Fruit fly (Drosophila melanogaster): Measurements from ENCODE around the gene CG8925.
A peak's percentile ranks its signal among the peaks of the same experiment; 100 is the strongest.
"Not testable (repeated sequence)": the region's sequence is repeated elsewhere in the genome, so short reads cannot be mapped to it uniquely, and the experiment has no call there.

CG8925 gene

DNA sequence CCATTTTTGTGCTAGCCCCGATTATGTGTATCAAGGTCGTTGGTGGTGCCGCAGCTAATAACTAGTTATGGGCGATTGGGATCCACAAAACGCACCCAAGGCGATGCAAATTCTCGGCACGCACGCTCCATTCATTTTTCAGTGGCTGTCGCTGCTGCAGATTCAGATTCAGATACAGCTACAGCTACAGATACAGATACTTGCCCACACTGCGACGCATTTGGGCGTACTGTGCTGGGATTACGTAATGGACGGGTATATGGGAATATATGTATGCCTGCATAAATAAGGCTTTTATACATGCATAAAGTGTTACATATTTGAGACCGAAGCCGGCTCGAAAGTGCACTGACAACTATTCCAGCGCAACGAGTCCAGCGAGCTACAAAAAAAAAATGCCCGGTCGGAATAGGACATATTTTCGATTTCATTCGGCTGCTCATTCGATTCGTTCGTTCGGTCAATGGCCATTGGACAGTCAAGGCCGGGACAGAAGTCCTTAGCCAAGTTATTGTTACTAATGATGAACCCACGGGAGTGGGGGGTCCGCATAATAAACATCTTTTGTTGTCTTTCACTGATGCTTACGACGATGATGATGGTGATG lies 10.6 kb downstream of the CG8925 start:
- no peak for TF ChIP-seq noc (tag; optimal IDR thresholded peaks at IDR 0.05)

DNA sequence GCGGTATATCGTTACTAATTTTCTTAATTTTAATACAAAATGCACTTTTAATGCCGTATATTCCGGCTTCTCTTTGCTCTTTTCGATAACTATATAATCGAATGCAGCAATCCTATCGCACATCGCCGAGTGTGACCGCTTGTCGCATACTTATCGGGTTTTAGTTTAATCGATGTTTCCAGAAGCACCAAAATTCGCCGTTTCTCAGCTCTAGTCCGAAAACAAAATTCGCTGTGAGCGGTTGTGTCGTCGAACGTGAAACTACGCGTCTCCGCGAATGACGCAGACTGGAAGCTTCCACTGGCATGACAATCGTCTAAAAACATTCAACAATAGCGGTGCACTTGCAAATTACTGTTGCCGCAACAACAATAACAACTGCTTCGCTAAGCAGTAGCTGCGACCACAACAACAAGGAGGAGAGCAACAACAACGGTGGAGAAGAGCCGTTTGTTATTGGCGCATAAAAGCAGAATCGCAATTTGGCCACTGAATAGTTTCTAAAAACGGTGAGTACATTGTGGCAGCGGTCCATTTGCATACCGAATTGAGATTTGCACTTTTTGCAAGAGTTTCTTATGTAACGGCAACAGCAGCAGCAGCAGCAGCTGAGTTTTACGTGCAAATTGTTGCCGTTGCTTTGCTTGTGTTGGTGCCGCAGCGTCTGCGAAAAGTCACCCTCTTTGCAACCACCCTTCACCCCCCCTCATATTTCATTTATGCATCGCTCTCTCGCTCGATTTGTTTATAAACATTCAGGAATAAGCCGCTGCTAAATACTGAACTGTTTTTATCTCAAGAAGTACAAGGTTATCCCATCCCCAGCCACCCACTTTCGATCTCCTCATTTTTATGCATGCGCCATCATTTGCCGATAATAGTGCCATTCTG lies 15.2 kb downstream of the CG8925 start, which contains the start of gene sra:
sra (plus strand) TSS at position 209 of the 891 bp plus-strand sequence.
- TF ChIP-seq noc (tag; optimal IDR thresholded peaks at IDR 0.05), result no peak

DNA sequence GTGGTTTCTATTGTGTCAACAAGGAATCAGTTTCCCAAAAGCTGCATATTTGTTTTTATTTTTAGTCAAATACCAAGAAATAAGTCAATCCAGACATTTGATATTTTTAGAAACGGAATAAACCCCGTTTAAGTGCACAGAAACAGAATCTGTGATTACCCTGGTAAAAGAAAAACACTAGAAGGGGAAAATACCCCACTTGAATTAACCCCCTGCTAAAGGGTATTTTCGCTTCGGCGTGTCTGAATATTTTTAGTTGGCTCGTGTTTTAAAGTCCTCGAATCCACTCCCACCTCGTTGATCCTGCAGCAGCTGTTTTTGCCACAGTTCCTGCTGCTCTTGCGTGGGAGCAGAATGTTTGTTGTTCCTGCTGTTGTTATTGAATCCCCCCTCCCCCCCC lies 15.9 kb downstream of the CG8925 start:
- TF ChIP-seq noc (tag; optimal IDR thresholded peaks at IDR 0.05), result no peak

DNA sequence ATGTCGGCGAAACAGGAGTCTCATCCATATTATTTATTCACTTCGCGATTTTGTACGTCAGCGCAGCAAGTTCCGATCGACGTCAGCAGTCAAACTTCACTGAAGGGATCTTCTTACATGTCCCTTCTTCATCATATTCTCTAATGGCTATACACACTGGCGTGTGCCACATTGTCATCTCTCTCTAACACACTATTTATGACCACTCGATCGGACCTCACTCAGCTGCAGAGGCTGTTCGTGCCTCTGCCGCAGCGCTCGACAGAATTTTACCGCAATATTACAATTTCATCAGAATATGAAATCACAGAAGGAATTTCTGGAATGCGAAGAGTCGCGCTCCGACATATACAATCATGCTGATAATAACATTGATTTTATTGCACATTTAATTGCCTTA lies 17.7 kb downstream of the CG8925 start, which contains the start of gene Bin1:
Bin1 (minus strand) TSS at position 101 of the 400 bp plus-strand sequence.
- not testable (repeated sequence) for TF ChIP-seq noc (tag; optimal IDR thresholded peaks at IDR 0.05)

DNA sequence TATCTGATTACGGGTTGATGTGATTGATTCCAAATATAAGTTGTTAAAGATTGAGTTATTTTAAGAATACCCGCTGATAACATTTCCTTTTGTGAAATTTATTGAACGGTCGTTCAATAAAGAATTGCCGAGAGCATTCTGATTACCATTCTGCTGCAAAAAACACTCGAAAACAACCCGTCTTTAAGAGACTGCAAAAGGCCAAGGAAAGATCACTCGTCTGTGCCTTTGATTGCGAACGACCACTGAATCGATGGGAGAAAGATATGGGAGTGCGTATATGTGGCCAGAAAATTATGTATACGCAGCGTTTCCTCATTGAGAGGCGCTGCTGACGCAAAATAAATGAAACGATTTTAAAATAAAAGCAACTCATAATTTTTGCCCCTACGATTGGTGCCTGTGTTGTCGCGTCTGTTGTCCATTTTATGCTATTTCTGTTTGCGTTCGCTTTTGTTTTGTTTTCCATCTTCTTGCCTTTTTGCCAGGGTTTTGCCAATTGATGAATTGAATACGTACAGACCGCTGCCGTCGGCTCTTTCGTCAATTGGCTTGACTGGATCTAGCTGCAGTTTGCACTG lies 18.5 kb downstream of the CG8925 start:
- no peak for TF ChIP-seq noc (tag; optimal IDR thresholded peaks at IDR 0.05)

DNA sequence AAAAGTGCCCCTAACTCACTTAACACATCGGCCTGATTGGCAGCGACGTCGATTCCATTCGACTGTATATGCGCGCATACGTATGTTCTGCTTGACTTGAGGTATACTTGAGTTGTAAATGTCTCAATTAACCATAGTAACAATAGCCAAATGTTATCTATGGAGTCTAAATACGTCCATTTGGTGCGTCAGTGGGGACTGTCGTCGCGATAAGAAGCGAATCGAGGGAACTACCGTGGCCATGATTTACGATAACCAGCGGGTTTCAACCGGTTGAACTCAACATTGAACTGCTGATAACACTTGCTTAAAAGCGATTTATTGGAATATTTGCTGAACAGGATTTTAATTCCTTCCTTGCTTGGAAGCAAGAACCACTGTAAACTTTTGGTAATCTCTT lies 19.0 kb downstream of the CG8925 start:
- TF ChIP-seq noc (tag; optimal IDR thresholded peaks at IDR 0.05), result no peak

DNA sequence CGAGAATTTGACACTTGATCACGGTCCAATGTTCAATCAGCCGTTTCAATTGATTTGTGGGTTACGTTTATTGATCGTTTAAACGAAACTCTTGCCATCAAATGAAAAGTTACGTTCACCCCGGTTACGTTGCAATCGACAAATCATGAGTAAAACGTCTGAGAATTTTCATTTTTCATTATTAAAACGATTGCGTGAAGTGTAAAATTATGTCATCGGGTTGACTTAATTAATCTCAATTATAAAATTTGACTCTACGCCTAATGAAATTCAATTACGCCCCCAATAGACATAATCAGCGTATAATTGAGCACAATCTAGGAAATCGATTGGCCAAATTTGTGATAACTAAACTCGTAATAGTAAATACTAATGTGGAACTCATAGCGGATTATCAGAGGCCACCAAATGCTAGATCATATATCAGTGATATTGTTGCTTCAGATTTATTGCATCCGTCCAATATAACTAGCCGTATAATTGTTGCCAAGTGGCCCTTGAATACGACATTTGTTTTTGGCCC lies 28.8 kb downstream of the CG8925 start:
- peak; percentile 8 for TF ChIP-seq noc (tag; optimal IDR thresholded peaks at IDR 0.05)

DNA sequence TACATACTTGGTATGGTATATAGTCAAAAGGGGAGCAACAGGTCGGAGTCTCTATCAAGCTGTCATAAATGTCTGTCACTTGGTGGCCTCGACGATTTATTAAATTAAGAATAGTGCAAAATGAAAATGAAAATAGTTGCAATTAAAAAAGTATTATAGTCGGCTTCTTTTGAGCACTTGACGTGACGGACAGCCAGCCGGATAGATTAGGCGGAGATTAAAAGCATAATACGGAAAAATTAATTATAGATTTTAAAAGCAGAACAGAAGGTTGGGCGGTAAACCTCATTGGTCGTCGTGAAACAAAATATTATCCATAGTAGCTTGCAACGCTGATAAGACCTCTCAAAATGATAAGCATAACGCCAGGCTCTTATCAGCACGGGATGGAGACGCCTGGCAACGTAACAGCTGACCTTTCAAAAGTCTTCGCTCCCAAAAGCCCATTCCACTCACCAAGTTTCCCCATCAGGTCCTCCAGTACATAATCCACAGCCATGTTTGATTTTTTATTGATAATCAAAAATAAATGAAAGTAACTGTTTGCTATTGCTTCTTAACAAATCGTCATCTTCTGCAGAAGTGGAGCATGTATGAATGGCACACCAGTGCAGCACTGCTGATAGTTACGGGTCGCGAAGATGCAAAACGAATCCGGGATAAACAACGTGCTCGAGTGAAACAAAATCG lies 30.7 kb downstream of the CG8925 start:
- peak; percentile 70 for TF ChIP-seq noc (tag; optimal IDR thresholded peaks at IDR 0.05)

DNA sequence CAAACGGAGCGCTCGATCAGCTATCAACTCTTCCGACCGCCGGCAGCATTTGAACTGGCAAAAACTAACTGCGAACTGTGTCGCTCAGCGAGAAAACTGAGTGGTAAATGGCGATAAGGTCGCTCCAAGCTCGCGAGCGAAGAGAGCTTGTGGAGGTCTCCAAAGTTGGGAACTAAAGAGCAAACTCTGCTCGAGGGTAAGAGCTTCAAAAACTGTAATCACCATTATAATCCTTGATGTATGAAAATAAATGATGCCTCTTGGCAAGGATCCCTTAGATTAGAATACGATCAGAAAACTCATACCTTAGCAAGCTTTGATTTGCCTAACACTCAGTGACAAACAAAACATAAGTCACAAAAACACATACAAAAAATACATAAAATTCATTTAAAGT lies 31.2 kb downstream of the CG8925 start, which contains the start of the genes CG6126 and CG31287:
CG6126 (minus strand) TSS at position 59 of the 397 bp plus-strand sequence.
CG31287 (plus strand) TSS at position 347 of the 397 bp plus-strand sequence.
- no peak for TF ChIP-seq noc (tag; optimal IDR thresholded peaks at IDR 0.05)

DNA sequence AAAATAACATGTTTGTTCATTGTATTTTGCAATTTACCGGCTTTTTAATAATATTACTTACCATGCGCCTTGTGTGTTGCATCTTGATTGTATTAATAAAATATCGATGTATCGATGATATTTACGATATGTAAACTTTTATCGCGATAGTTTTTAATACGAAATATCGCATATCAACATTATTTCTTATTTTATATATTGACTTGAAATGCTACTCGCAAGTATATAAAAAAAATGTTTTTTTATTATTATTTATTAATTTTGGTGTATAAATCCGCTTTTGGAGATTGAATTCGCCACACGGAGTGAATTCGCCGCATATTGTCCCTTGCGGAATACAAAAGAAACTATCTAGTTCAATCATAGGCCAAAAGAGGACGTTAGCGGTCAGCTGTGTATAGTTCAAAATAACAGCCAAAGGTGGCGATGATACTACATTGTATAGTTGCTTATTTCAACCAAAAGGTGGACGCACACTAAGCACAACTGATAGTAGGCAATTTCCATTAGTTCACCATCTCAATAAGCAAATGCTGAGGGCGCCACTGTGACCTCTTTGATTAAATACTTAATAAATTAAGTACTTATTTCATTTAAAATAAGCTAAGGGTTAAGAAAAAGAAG lies 33.5 kb downstream of the CG8925 start, which contains the start of gene mtSSB:
mtSSB (minus strand) TSS at position 96 of the 624 bp plus-strand sequence.
- TF ChIP-seq noc (tag; optimal IDR thresholded peaks at IDR 0.05), result peak; percentile 21

DNA sequence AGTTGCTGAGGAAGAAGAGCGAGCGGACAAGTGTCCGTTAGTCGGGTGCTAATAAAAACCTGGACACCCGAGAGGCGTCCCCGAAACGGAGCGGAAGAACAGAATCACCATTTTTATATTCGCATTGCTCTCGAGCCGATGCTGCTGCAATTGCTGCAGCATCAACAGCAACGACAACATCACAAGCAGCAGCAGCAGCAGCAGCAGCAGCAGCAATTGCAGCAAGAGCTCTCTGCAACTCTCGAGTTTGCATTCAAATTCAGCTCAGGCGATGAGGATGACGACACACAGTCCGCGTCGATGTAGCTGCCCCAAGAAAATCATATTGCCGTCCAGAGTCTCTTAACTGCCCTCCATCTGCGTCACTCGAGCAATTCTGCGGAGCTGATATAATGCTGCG lies 34.4 kb downstream of the CG8925 start:
- TF ChIP-seq noc (tag; optimal IDR thresholded peaks at IDR 0.05), result no peak

DNA sequence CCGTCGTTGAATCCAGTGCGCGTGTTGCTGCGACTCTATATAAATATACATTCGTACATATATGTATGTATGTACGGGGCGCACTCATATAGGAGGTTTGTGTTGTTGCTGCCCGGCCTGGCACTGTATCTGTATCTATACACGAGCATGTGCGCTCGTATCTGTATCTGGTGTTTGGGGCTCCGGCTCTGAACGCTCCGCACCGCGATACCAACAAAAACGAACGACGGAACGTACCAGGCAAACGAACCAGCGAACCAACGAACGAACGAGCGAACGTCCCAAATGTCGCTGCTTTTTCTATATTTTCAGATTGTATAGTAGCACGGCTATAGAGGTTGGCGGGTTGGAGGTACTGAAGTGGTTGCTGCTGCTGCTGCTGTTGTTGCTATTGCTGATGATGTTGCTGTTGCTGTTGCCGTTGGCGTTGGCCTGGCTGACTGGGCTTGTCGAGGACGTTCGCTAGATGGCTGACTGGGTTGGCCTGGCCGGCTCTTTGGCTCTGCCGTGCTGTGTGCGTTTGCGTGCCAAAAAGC lies 35.4 kb downstream of the CG8925 start:
- peak; percentile 35 for TF ChIP-seq noc (tag; optimal IDR thresholded peaks at IDR 0.05)

DNA sequence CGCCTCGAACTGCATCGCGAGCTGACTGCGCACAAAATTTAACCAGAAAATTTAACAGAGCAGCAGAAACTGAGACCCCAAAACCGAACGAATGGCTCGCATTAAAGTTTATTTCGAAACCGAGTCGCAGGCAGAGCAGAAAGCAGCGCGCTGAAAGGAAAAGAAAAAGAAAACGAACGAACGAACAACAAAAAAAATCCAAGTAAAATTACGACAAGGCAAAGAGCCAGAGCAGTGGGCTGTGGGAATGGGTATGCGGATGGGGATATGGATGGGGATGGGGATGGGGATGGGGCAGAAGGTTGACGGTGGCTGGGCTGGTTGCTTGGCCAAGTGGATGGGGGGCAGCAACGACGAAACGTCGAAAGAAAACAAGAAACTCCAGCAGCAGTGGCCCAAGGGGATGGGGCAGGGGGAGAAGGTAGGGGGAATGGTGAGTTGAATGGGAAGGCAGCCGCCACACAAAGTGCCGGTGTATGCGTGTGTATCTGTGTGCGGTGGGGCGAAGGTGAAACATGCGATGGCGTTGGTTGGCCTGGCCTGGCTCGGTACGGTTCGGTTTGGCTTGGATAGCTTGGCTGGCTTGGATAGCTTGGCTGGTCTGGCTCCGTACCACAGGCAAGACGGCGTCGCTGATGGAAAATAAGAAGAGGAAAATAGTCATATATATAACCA lies 36.5 kb downstream of the CG8925 start:
- TF ChIP-seq noc (tag; optimal IDR thresholded peaks at IDR 0.05), result no peak

Data from whole organism, larva.